Worm (Caenorhabditis elegans): Measurements from ENCODE around the gene nep-24.

DNA sequence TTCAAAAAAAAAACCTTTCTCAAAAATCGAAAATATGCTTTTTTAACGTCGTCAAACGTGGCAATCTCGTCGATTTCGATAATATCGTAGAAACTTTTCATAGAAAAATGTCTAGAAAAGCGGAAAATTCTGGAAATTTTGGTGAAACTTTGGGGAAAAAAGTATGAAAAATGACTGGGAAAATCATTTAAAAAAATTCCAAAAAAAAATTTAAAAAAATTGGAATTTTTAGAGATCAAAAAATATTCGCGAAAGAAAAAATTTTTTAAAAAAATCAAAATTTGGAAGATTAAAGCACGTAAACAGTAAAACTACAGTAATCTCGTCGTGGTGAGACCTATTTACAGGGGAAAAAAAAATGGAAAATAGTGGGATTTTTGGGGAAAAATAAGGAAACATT lies 14.8 kb downstream of the nep-24 start, which contains the start of gene Y116A8C.10:
- TF ChIP-seq ZK546.5 (tag; optimal IDR thresholded peaks at IDR 0.05) (no peak), gmeb-1 (tag; optimal IDR thresholded peaks at IDR 0.05) (no peak), skn-1 (tag; optimal IDR thresholded peaks at IDR 0.05) (no peak), ztf-4 (tag; optimal IDR thresholded peaks at IDR 0.05) (no peak), ama-1 (optimal IDR thresholded peaks at IDR 0.05) (no peak), egl-27 (tag; optimal IDR thresholded peaks at IDR 0.05) (no peak), unc-39 (tag; optimal IDR thresholded peaks at IDR 0.05) (no peak), unc-55 (GFP tag; optimal IDR thresholded peaks at IDR 0.05) (no peak), unc-62 (GFP tag; optimal IDR thresholded peaks at IDR 0.05) (no peak), nhr-10 (tag; optimal IDR thresholded peaks at IDR 0.05) (no peak), lin-39 (tag; optimal IDR thresholded peaks at IDR 0.05) (no peak), lin-11 (tag; optimal IDR thresholded peaks at IDR 0.05) (no peak), mdl-1 (tag; optimal IDR thresholded peaks at IDR 0.05) (no peak), elt-3 (tag; optimal IDR thresholded peaks at IDR 0.05) (no peak)

Data from whole organism, L2 larva.